Worm (Caenorhabditis elegans) whole organism, late embryonic: ENCODE measurements around the gene dhs-15.

Experiments
- C08G9.2 ChIP-seq: sonication (generic microtip); optimal IDR thresholded peaks from 2 replicates; lab custom pipeline; 2016; ENCODE audit warnings: mild to moderate bottlenecking, missing genetic modification characterization, moderate library complexity, missing compliant biosample characterization
- ceh-34 ChIP-seq: sonication (generic microtip); optimal IDR thresholded peaks from 2 replicates; lab custom pipeline; 2016; ENCODE audit warnings: mild to moderate bottlenecking, missing genetic modification characterization, missing compliant biosample characterization
- gmeb-2 ChIP-seq: sonication (generic microtip); optimal IDR thresholded peaks from 2 replicates; lab custom pipeline; 2016; ENCODE audit warnings: missing genetic modification characterization, inconsistent platforms, missing compliant biosample characterization
- mec-3 ChIP-seq: sonication (generic microtip); optimal IDR thresholded peaks from 2 replicates; lab custom pipeline; 2016; ENCODE audit warnings: borderline replicate concordance, missing genetic modification characterization, missing compliant biosample characterization
- pag-3 ChIP-seq: sonication (generic microtip); optimal IDR thresholded peaks from 2 replicates; lab custom pipeline; 2016; ENCODE audit warnings: missing compliant biosample characterization, missing genetic modification characterization, borderline replicate concordance
- pha-4 ChIP-seq: fragments of 150-350 bp; optimal IDR thresholded peaks from 2 replicates; lab custom pipeline; 2018; ENCODE audit warnings: missing biosample characterization, missing genetic modification reagents, missing genetic modification characterization
- rnt-1 ChIP-seq: sonication (generic microtip); optimal IDR thresholded peaks from 2 replicates; lab custom pipeline; 2016; ENCODE audit warnings: missing genetic modification characterization, missing compliant biosample characterization
- tbx-2 ChIP-seq: sonication (generic microtip); optimal IDR thresholded peaks from 2 replicates; lab custom pipeline; 2016; ENCODE audit warnings: missing genetic modification characterization, missing compliant biosample characterization
- unc-55 ChIP-seq: sonication (generic microtip); optimal IDR thresholded peaks from 2 replicates; lab custom pipeline; 2017; ENCODE audit warnings: missing biosample characterization, missing genetic modification reagents, missing genetic modification characterization

DNA sequence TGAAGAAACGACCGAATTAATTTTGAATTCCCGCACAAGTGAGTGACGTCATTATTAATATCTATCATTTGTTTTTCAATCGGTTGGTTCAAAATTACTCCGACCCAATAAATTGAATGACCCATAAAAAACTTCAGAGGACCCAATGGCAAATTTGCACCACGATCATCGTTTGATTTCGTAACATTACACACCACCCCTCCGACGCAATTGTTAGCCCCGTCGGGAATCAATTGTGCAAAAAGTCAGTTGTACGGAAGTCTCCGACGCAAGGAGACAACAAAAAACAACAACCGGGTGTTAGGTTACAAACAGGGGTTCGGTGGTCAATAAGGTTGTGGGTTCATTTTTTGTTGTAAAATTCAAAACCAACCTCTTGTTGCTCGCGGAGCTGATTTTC lies 32.3 kb upstream of the dhs-15 start:
- TF ChIP-seq gmeb-2 (tag; lab: Kevin White, UChicago) (no peak), unc-55 (GFP tag; lab: Kevin White, UChicago) (no peak), mec-3 (tag; lab: Kevin White, UChicago) (no peak), rnt-1 (no peak), ceh-34 (tag; lab: Kevin White, UChicago) (no peak), pag-3 (no peak), pha-4 (no peak), tbx-2 (tag; lab: Kevin White, UChicago) (no peak), C08G9.2 (no peak)
